Worm (Caenorhabditis elegans) whole organism, L4 larva: ENCODE results near the gene lec-1.

Source experiments
- F26F4.8 ChIP-seq: fragments of 200-800 bp; sonication (Bioruptor generic); conservative IDR thresholded peaks from 2 replicates; pipeline ENCODE4 v1.3.6; 2022; ENCODE audit warnings: missing genetic modification characterization, missing compliant biosample characterization
- Y105C5A.15 ChIP-seq: fragments of 200-800 bp; sonication (Bioruptor generic); IDR thresholded peaks from 2 replicates; pipeline ENCODE4 v1.3.6; 2022; ENCODE audit warnings: missing genetic modification characterization, missing compliant biosample characterization
- Y5F2A.4 ChIP-seq: fragments of 200-800 bp; sonication (Bioruptor generic); optimal IDR thresholded peaks from 2 replicates; lab custom pipeline; 2018; ENCODE audit warnings: mild to moderate bottlenecking, missing genetic modification characterization, missing compliant biosample characterization
- aly-2 ChIP-seq: sonication (generic microtip); optimal IDR thresholded peaks from 2 replicates; lab custom pipeline; 2018; ENCODE audit warnings: missing biosample characterization, missing genetic modification characterization
- ama-1 ChIP-seq: fragments of 150-350 bp; optimal IDR thresholded peaks from 2 replicates; lab custom pipeline; 2014; ENCODE audit warnings: inconsistent platforms, mixed read lengths
- arid-1 ChIP-seq: fragments of 200-800 bp; sonication (Bioruptor generic); conservative IDR thresholded peaks from 2 replicates; pipeline ENCODE4 v1.3.6; 2022; ENCODE audit warnings: missing genetic modification reagents, missing genetic modification characterization, missing compliant biosample characterization
- attf-4 ChIP-seq: sonication (generic microtip); optimal IDR thresholded peaks from 3 replicates; lab custom pipeline; 2017; ENCODE audit warnings: missing biosample characterization, missing genetic modification characterization
- ceh-20 ChIP-seq: fragments of 200-800 bp; sonication (Bioruptor generic); IDR thresholded peaks from 2 replicates; pipeline ENCODE4 v1.3.6; 2022; ENCODE audit warnings: missing genetic modification reagents, missing genetic modification characterization, missing compliant biosample characterization
- ceh-28 ChIP-seq: fragments of 150-350 bp; optimal IDR thresholded peaks from 2 replicates; lab custom pipeline; 2014; ENCODE audit warnings: missing biosample characterization, missing genetic modification reagents, missing genetic modification characterization
- ceh-32 ChIP-seq: sonication (generic microtip); optimal IDR thresholded peaks from 2 replicates; lab custom pipeline; 2016; ENCODE audit warnings: mild to moderate bottlenecking, missing genetic modification characterization, missing compliant biosample characterization; ENCODE audit not compliant: poor library complexity
- ceh-44 ChIP-seq: fragments of 200-800 bp; sonication (Bioruptor generic); IDR thresholded peaks from 2 replicates; pipeline ENCODE4 v1.3.6; 2022; ENCODE audit warnings: missing genetic modification reagents, missing genetic modification characterization, missing compliant biosample characterization
- ceh-82 ChIP-seq: sonication (generic microtip); optimal IDR thresholded peaks from 2 replicates; lab custom pipeline; 2017; ENCODE audit warnings: missing biosample characterization, missing genetic modification characterization
- cey-2 ChIP-seq: sonication (generic microtip); optimal IDR thresholded peaks from 3 replicates; lab custom pipeline; 2017; ENCODE audit warnings: missing genetic modification characterization, mild to moderate bottlenecking, missing compliant biosample characterization, antibody characterized with exemption, borderline replicate concordance; ENCODE audit not compliant: insufficient read depth
- daf-12 ChIP-seq: fragments of 150-350 bp; optimal IDR thresholded peaks from 2 replicates; lab custom pipeline; 2014; ENCODE audit warnings: missing biosample characterization, missing genetic modification reagents, missing genetic modification characterization
- daf-8 ChIP-seq: fragments of 200-800 bp; sonication (Bioruptor generic); IDR thresholded peaks from 2 replicates; pipeline ENCODE4 v1.3.6; 2022; ENCODE audit warnings: missing genetic modification characterization, missing compliant biosample characterization
- dmd-6 ChIP-seq: fragments of 200-800 bp; sonication (Bioruptor generic); IDR thresholded peaks from 2 replicates; pipeline ENCODE4 v1.3.6; 2022; ENCODE audit warnings: missing genetic modification reagents, missing genetic modification characterization, missing compliant biosample characterization
- dmd-8 ChIP-seq: fragments of 200-800 bp; sonication (Bioruptor generic); IDR thresholded peaks from 2 replicates; pipeline ENCODE4 v1.3.6; 2022; ENCODE audit warnings: missing genetic modification characterization, missing compliant biosample characterization
- duxl-1 ChIP-seq: sonication (generic microtip); optimal IDR thresholded peaks from 2 replicates; lab custom pipeline; 2016; ENCODE audit warnings: mild to moderate bottlenecking, missing genetic modification characterization, moderate library complexity, missing compliant biosample characterization; ENCODE audit not compliant: poor library complexity
- egl-27 ChIP-seq: sonication (generic microtip); optimal IDR thresholded peaks from 3 replicates; lab custom pipeline; 2017; ENCODE audit warnings: missing biosample characterization, missing genetic modification reagents, missing genetic modification characterization
- gei-8 ChIP-seq: fragments of 200-800 bp; sonication (Bioruptor generic); optimal IDR thresholded peaks from 2 replicates; lab custom pipeline; 2018; ENCODE audit warnings: mild to moderate bottlenecking, missing genetic modification characterization, missing compliant biosample characterization
- hif-1 ChIP-seq, 2 experiments: sonication (generic microtip); optimal IDR thresholded peaks; 2 replicates each; lab custom pipeline; 2016 to 2017; ENCODE audit warnings: missing compliant biosample characterization in 2 of 2, missing genetic modification characterization in 2 of 2, missing genetic modification reagents in 2 of 2, missing genotype in 2 of 2, mild to moderate bottlenecking in 1 of 2
- hmg-1.1 ChIP-seq: fragments of 200-800 bp; sonication (Bioruptor generic); IDR thresholded peaks from 2 replicates; pipeline ENCODE4 v1.3.6; 2022; ENCODE audit warnings: missing genetic modification reagents, missing genetic modification characterization, missing compliant biosample characterization
- jun-1 ChIP-seq: fragments of 150-350 bp; optimal IDR thresholded peaks from 2 replicates; lab custom pipeline; 2014; ENCODE audit warnings: missing biosample characterization, missing genetic modification reagents, missing genetic modification characterization
- lim-7 ChIP-seq: fragments of 200-800 bp; sonication (Bioruptor generic); IDR thresholded peaks from 2 replicates; pipeline ENCODE4 v1.3.6; 2022; ENCODE audit warnings: missing genetic modification characterization, missing compliant biosample characterization
- lin-13 ChIP-seq: fragments of 150-350 bp; optimal IDR thresholded peaks from 2 replicates; lab custom pipeline; 2014; ENCODE audit warnings: missing biosample characterization, missing genetic modification reagents, missing genetic modification characterization
- lin-15B ChIP-seq: fragments of 150-350 bp; sonication (generic microtip); optimal IDR thresholded peaks from 3 replicates; lab custom pipeline; 2014; ENCODE audit warnings: missing biosample characterization, missing genetic modification characterization
- lin-29 ChIP-seq: fragments of 200-800 bp; sonication (Bioruptor generic); IDR thresholded peaks from 2 replicates; pipeline ENCODE4 v1.3.6; 2022; ENCODE audit warnings: missing genetic modification reagents, missing genetic modification characterization, missing compliant biosample characterization
- lin-39 ChIP-seq: fragments of 150-350 bp; optimal IDR thresholded peaks from 2 replicates; lab custom pipeline; 2014; ENCODE audit warnings: missing biosample characterization, missing genetic modification reagents, missing genetic modification characterization
- lsy-2 ChIP-seq, 2 experiments: fragments of 150-350 bp in 1 of 2; sonication (generic microtip) in 1 of 2; optimal IDR thresholded peaks; 2 replicates each; lab custom pipeline; 2014 to 2017; ENCODE audit warnings: missing biosample characterization in 2 of 2, missing genetic modification characterization in 2 of 2
- mdl-1 ChIP-seq, 2 experiments: fragments of 150-350 bp in 1 of 2; sonication (generic microtip) in 1 of 2; optimal IDR thresholded peaks; 2 replicates each; lab custom pipeline; 2014 to 2017; ENCODE audit warnings: missing biosample characterization in 2 of 2, missing genetic modification characterization in 2 of 2
- mdt-29 ChIP-seq: fragments of 200-800 bp; sonication (Bioruptor generic); IDR thresholded peaks from 2 replicates; pipeline ENCODE4 v1.3.6; 2022; ENCODE audit warnings: missing genetic modification reagents, missing genetic modification characterization, missing compliant biosample characterization
- mes-2 ChIP-seq: sonication (generic microtip); optimal IDR thresholded peaks from 2 replicates; lab custom pipeline; 2016; ENCODE audit warnings: missing genotype, mild to moderate bottlenecking, missing genetic modification characterization, missing compliant biosample characterization; ENCODE audit not compliant: poor library complexity, severe bottlenecking
- mxl-2 ChIP-seq: fragments of 200-800 bp; sonication (Bioruptor generic); conservative IDR thresholded peaks from 2 replicates; pipeline ENCODE4 v1.3.6; 2022; ENCODE audit warnings: missing genetic modification reagents, missing genetic modification characterization, missing compliant biosample characterization
- mxl-3 ChIP-seq: fragments of 200-800 bp; sonication (Bioruptor generic); optimal IDR thresholded peaks from 2 replicates; lab custom pipeline; 2018; ENCODE audit warnings: mild to moderate bottlenecking, missing genetic modification characterization, missing compliant biosample characterization
- nhr-10 ChIP-seq: fragments of 150-350 bp; optimal IDR thresholded peaks from 2 replicates; lab custom pipeline; 2014; ENCODE audit warnings: missing biosample characterization, missing genetic modification characterization
- nhr-111 ChIP-seq: fragments of 200-800 bp; sonication (Bioruptor generic); optimal IDR thresholded peaks from 2 replicates; lab custom pipeline; 2018; ENCODE audit warnings: mild to moderate bottlenecking, missing genetic modification characterization, missing compliant biosample characterization
- nhr-28 ChIP-seq: fragments of 150-350 bp; optimal IDR thresholded peaks from 2 replicates; lab custom pipeline; 2014; ENCODE audit warnings: missing biosample characterization, missing genetic modification characterization
- nhr-42 ChIP-seq: fragments of 200-800 bp; sonication (Bioruptor generic); IDR thresholded peaks from 2 replicates; pipeline ENCODE4 v1.3.6; 2022; ENCODE audit warnings: missing genetic modification characterization, missing compliant biosample characterization
- nhr-48 ChIP-seq: sonication (generic microtip); optimal IDR thresholded peaks from 2 replicates; lab custom pipeline; 2016; ENCODE audit warnings: mild to moderate bottlenecking, missing genetic modification characterization, missing compliant biosample characterization
- nhr-6 ChIP-seq: fragments of 150-350 bp; optimal IDR thresholded peaks from 2 replicates; lab custom pipeline; 2014; ENCODE audit warnings: missing biosample characterization, missing genetic modification characterization
- pqm-1 ChIP-seq: sonication (generic microtip); optimal IDR thresholded peaks from 2 replicates; lab custom pipeline; 2017; ENCODE audit warnings: missing biosample characterization, missing genetic modification characterization
- rbr-2 ChIP-seq: sonication (generic microtip); optimal IDR thresholded peaks from 2 replicates; lab custom pipeline; 2016; ENCODE audit warnings: missing genotype, missing genetic modification characterization, missing compliant biosample characterization
- saeg-2 ChIP-seq: fragments of 200-800 bp; sonication (Bioruptor generic); IDR thresholded peaks from 2 replicates; pipeline ENCODE4 v1.3.6; 2022; ENCODE audit warnings: missing genetic modification reagents, missing genetic modification characterization, missing compliant biosample characterization
- snpc-4 ChIP-seq: fragments of 150-350 bp; optimal IDR thresholded peaks from 2 replicates; lab custom pipeline; 2014; ENCODE audit warnings: missing biosample characterization, missing genetic modification characterization
- spr-1 ChIP-seq: sonication (generic microtip); optimal IDR thresholded peaks from 2 replicates; lab custom pipeline; 2016; ENCODE audit warnings: mild to moderate bottlenecking, missing genetic modification characterization, missing compliant biosample characterization
- unc-130 ChIP-seq: sonication (generic microtip); optimal IDR thresholded peaks from 2 replicates; lab custom pipeline; 2016; ENCODE audit warnings: missing genetic modification reagents, missing genetic modification characterization, missing compliant biosample characterization
- unc-39 ChIP-seq: sonication (generic microtip); optimal IDR thresholded peaks from 2 replicates; lab custom pipeline; 2017; ENCODE audit warnings: missing biosample characterization, missing genetic modification characterization
- zfp-2 ChIP-seq: sonication (generic microtip); optimal IDR thresholded peaks from 2 replicates; lab custom pipeline; 2016; ENCODE audit warnings: mild to moderate bottlenecking, missing genetic modification characterization, missing compliant biosample characterization
- zip-2 ChIP-seq: fragments of 150-350 bp; optimal IDR thresholded peaks from 2 replicates; lab custom pipeline; 2014; ENCODE audit warnings: missing biosample characterization, missing genetic modification characterization
- ztf-11 ChIP-seq: fragments of 150-350 bp; optimal IDR thresholded peaks from 2 replicates; lab custom pipeline; 2014; ENCODE audit warnings: missing biosample characterization, missing genetic modification characterization

Gene lec-1

ce11 chrII:13199674-13200215, 4.4 kb downstream of the lec-1 start, which contains the start of gene btf-1 (continued):
- TF ChIP-seq ceh-82 (tag; lab: Kevin White, UChicago) (no peak), nhr-48 (tag; lab: Kevin White, UChicago) (peak; percentile 21), saeg-2 (GFP tag; lab: Robert Waterston, UW) (no peak), mxl-3 (no peak), spr-1 (tag; lab: Kevin White, UChicago) (peak; percentile 55), lin-39 (tag; lab: Kevin White, UChicago) (no peak), arid-1 (peak; percentile 65; the same call in 1 of the 2 replicates), lin-29 (GFP tag; lab: Robert Waterston, UW) (no peak), nhr-42 (GFP tag; lab: Robert Waterston, UW) (0 out of 2 replicates have a peak, but pooled peaks have one; percentile 9), egl-27 (tag; lab: Kevin White, UChicago) (no peak), ama-1 (lab: Kevin White, UChicago) (peak; percentile 96), Y5F2A.4 (GFP tag; lab: Kevin White, UChicago) (no peak), nhr-10 (tag; lab: Kevin White, UChicago) (no peak), ceh-32 (tag; lab: Kevin White, UChicago) (no peak), aly-2 (no peak), ceh-20 (GFP tag; lab: Robert Waterston, UW) (peak; percentile 61), hif-1 (tag; optimal IDR thresholded peaks at IDR 0.05; lab: Kevin White, UChicago) (peak in 1 of 2 experiments; percentile 86), gei-8 (GFP tag; lab: Kevin White, UChicago) (peak; percentile 9), pqm-1 (no peak), mdl-1 (tag; optimal IDR thresholded peaks at IDR 0.05; lab: Kevin White, UChicago) (peak in 1 of 2 experiments; percentile 37), cey-2 (tag; lab: Kevin White, UChicago) (no peak), hmg-1.1 (GFP tag; lab: Robert Waterston, UW) (peak; percentile 59; the same call in 1 of the 2 replicates), nhr-111 (GFP tag; lab: Kevin White, UChicago) (peak; percentile 30), dmd-8 (GFP tag; lab: Robert Waterston, UW) (no peak), ceh-44 (GFP tag; lab: Robert Waterston, UW) (no peak), zip-2 (tag; lab: Kevin White, UChicago) (peak; percentile 70), unc-130 (GFP tag; lab: Kevin White, UChicago) (peak; percentile 83), ceh-28 (tag; lab: Kevin White, UChicago) (no peak), jun-1 (tag; lab: Kevin White, UChicago) (peak; percentile 55), lsy-2 (tag; optimal IDR thresholded peaks at IDR 0.05; lab: Kevin White, UChicago) (peak; percentile 18 to 82), mxl-2 (GFP tag; lab: Robert Waterston, UW) (no peak), nhr-28 (tag; lab: Kevin White, UChicago) (peak; percentile 30), ztf-11 (tag; lab: Kevin White, UChicago) (no peak), nhr-6 (tag; lab: Kevin White, UChicago) (peak; percentile 16), F26F4.8 (GFP tag; lab: Robert Waterston, UW) (no peak), lin-15B (tag; lab: Kevin White, UChicago) (peak; percentile 0), daf-8 (GFP tag; lab: Robert Waterston, UW) (no peak), lim-7 (GFP tag; lab: Robert Waterston, UW) (no peak), daf-12 (tag; lab: Kevin White, UChicago) (no peak), attf-4 (tag; lab: Kevin White, UChicago) (no peak), zfp-2 (no peak), mes-2 (tag; lab: Kevin White, UChicago) (peak; percentile 84), snpc-4 (tag; lab: Kevin White, UChicago) (peak; percentile 16), dmd-6 (GFP tag; lab: Robert Waterston, UW) (peak; percentile 38), duxl-1 (tag; lab: Kevin White, UChicago) (peak; percentile 78), Y105C5A.15 (GFP tag; lab: Robert Waterston, UW) (0 out of 2 replicates have a peak, but pooled peaks have one; percentile 12), lin-13 (peak; percentile 43), mdt-29 (GFP tag; lab: Robert Waterston, UW) (no peak), unc-39 (no peak), rbr-2 (tag; lab: Kevin White, UChicago) (peak; percentile 76)
